Fruit fly (Drosophila melanogaster) whole organism, embryonic: Measurements from ENCODE around the gene Ykt6.

Experiments
- B-H2 ChIP-seq: fragments of 200-800 bp; sonication (Bioruptor generic); optimal IDR thresholded peaks from 2 replicates; lab custom pipeline; 2018; ENCODE audit warnings: missing biosample characterization, mild to moderate bottlenecking, missing genetic modification characterization
- CG1024 ChIP-seq: fragments of 200-800 bp; sonication (Bioruptor generic); IDR thresholded peaks from 2 replicates; pipeline ENCODE4 v1.3.6; 2022; ENCODE audit warnings: missing biosample characterization, missing genetic modification characterization
- CG10321 ChIP-seq: fragments of 200-800 bp; sonication (Bioruptor generic); IDR thresholded peaks from 2 replicates; pipeline ENCODE4 v1.3.6; 2022; ENCODE audit warnings: missing biosample characterization, missing genetic modification characterization
- CG10431 ChIP-seq: fragments of 200-800 bp; sonication (Bioruptor generic); optimal IDR thresholded peaks from 3 replicates; lab custom pipeline; 2018; ENCODE audit warnings: missing biosample characterization, mild to moderate bottlenecking, missing genetic modification characterization
- CG11398 ChIP-seq: fragments of 200-800 bp; sonication (Bioruptor generic); optimal IDR thresholded peaks from 2 replicates; lab custom pipeline; 2016; ENCODE audit warnings: missing biosample characterization, missing genetic modification characterization
- CG1233 ChIP-seq: fragments of 200-800 bp; sonication (Bioruptor generic); optimal IDR thresholded peaks from 4 replicates; lab custom pipeline; 2018; ENCODE audit warnings: missing biosample characterization, mild to moderate bottlenecking, missing genetic modification characterization
- CG14965 ChIP-seq: fragments of 200-800 bp; sonication (Bioruptor generic); optimal IDR thresholded peaks from 2 replicates; lab custom pipeline; 2016; ENCODE audit warnings: missing biosample characterization, missing genetic modification characterization, borderline replicate concordance
- CG15011 ChIP-seq: fragments of 200-800 bp; sonication (Bioruptor generic); optimal IDR thresholded peaks from 3 replicates; lab custom pipeline; 2018; ENCODE audit warnings: missing biosample characterization, mild to moderate bottlenecking, missing genetic modification characterization
- CG1792 ChIP-seq: fragments of 200-800 bp; sonication (Bioruptor generic); optimal IDR thresholded peaks from 2 replicates; lab custom pipeline; 2016; ENCODE audit warnings: missing biosample characterization, missing genetic modification characterization
- CG2120 ChIP-seq: fragments of 200-800 bp; sonication (Bioruptor generic); optimal IDR thresholded peaks from 3 replicates; lab custom pipeline; 2016; ENCODE audit warnings: missing biosample characterization, missing genetic modification characterization
- CG34376 ChIP-seq: fragments of 200-800 bp; sonication (Bioruptor generic); optimal IDR thresholded peaks from 2 replicates; lab custom pipeline; 2018; ENCODE audit warnings: missing biosample characterization, mild to moderate bottlenecking, missing genetic modification characterization
- CG4730 ChIP-seq: fragments of 200-800 bp; sonication (Bioruptor generic); IDR thresholded peaks from 2 replicates; pipeline ENCODE4 v1.3.6; 2022; ENCODE audit warnings: missing biosample characterization, missing genetic modification characterization
- CG5245 ChIP-seq: fragments of 200-800 bp; sonication (Bioruptor generic); optimal IDR thresholded peaks from 3 replicates; lab custom pipeline; 2016; ENCODE audit warnings: missing biosample characterization, missing genetic modification characterization
- CG7271 ChIP-seq: fragments of 200-800 bp; sonication (Bioruptor generic); optimal IDR thresholded peaks from 2 replicates; lab custom pipeline; 2018; ENCODE audit warnings: missing biosample characterization, mild to moderate bottlenecking, missing genetic modification characterization, moderate library complexity
- CG8281 ChIP-seq: fragments of 200-800 bp; sonication (Bioruptor generic); optimal IDR thresholded peaks from 2 replicates; lab custom pipeline; 2018; ENCODE audit warnings: missing biosample characterization, mild to moderate bottlenecking, missing genetic modification characterization, moderate library complexity
- CG9932 ChIP-seq: fragments of 200-800 bp; sonication (Bioruptor generic); IDR thresholded peaks from 2 replicates; pipeline ENCODE4 v1.3.6; 2022; ENCODE audit warnings: missing biosample characterization, missing genetic modification characterization
- CoRest ChIP-seq: fragments of 200-800 bp; sonication (Bioruptor generic); optimal IDR thresholded peaks from 3 replicates; lab custom pipeline; 2018; ENCODE audit warnings: missing biosample characterization, mild to moderate bottlenecking, missing genetic modification characterization, moderate library complexity
- D19B ChIP-seq: fragments of 200-800 bp; sonication (Bioruptor generic); optimal IDR thresholded peaks from 2 replicates; lab custom pipeline; 2017; ENCODE audit warnings: missing biosample characterization, mild to moderate bottlenecking, missing genetic modification characterization
- Dad ChIP-seq: fragments of 200-800 bp; sonication (Bioruptor generic); optimal IDR thresholded peaks from 3 replicates; lab custom pipeline; 2016; ENCODE audit warnings: missing biosample characterization, missing genetic modification characterization
- Dek ChIP-seq: fragments of 200-800 bp; sonication (Bioruptor generic); optimal IDR thresholded peaks from 3 replicates; lab custom pipeline; 2019; ENCODE audit warnings: missing biosample characterization, mild to moderate bottlenecking, missing genetic modification characterization, moderate library complexity
- Dp ChIP-seq: fragments of 200-800 bp; sonication (Bioruptor generic); optimal IDR thresholded peaks from 2 replicates; lab custom pipeline; 2018; ENCODE audit warnings: missing biosample characterization, mild to moderate bottlenecking, missing genetic modification characterization, moderate library complexity
- E2f2 ChIP-seq: fragments of 200-800 bp; sonication (Bioruptor generic); IDR thresholded peaks from 2 replicates; pipeline ENCODE4 v1.3.6; 2022; ENCODE audit warnings: missing biosample characterization, missing genetic modification characterization
- Eip74EF ChIP-seq, 2 experiments: fragments of 200-800 bp in 1 of 2; fragments of >200 bp in 1 of 2; sonication (Bioruptor generic) in 1 of 2; optimal IDR thresholded peaks; 2 replicates each; lab custom pipeline; 2017 to 2019; ENCODE audit warnings: missing biosample characterization in 2 of 2, missing genetic modification characterization in 2 of 2, mild to moderate bottlenecking in 1 of 2, moderate library complexity in 1 of 2
- HmgZ ChIP-seq: fragments of 200-800 bp; sonication (Bioruptor generic); optimal IDR thresholded peaks from 2 replicates; lab custom pipeline; 2018; ENCODE audit warnings: missing biosample characterization, mild to moderate bottlenecking, missing genetic modification characterization
- Lhr ChIP-seq: fragments of 200-800 bp; sonication (Bioruptor generic); optimal IDR thresholded peaks from 3 replicates; lab custom pipeline; 2017; ENCODE audit warnings: mild to moderate bottlenecking, missing biosample characterization, missing genetic modification reagents, missing genetic modification characterization
- Med ChIP-seq: fragments of 200-800 bp; sonication (Bioruptor generic); peaks from one replicate; lab custom pipeline; 2016; ENCODE audit warnings: missing biosample characterization, missing genetic modification characterization, mild to moderate bottlenecking, inconsistent platforms, moderate library complexity
- Oli ChIP-seq: fragments of 200-800 bp; sonication (Bioruptor generic); optimal IDR thresholded peaks from 2 replicates; lab custom pipeline; 2018; ENCODE audit warnings: missing biosample characterization, mild to moderate bottlenecking, missing genetic modification characterization, moderate library complexity
- Opbp ChIP-seq: fragments of 200-800 bp; sonication (Bioruptor generic); IDR thresholded peaks from 3 replicates; pipeline ENCODE4 v1.3.6; 2022; ENCODE audit warnings: missing biosample characterization, missing genetic modification characterization; ENCODE audit not compliant: partially characterized antibody
- Rx ChIP-seq: fragments of 200-800 bp; sonication (Bioruptor generic); IDR thresholded peaks from 2 replicates; pipeline ENCODE4 v1.3.6; 2022; ENCODE audit warnings: missing biosample characterization, missing genetic modification characterization
- Sox102F ChIP-seq: fragments of 200-800 bp; sonication (Bioruptor generic); optimal IDR thresholded peaks from 2 replicates; lab custom pipeline; 2018; ENCODE audit warnings: missing biosample characterization, mild to moderate bottlenecking, missing genetic modification characterization, moderate library complexity
- Spps ChIP-seq: fragments of 200-800 bp; sonication (Bioruptor generic); optimal IDR thresholded peaks from 2 replicates; lab custom pipeline; 2018; ENCODE audit warnings: missing biosample characterization, mild to moderate bottlenecking, missing genetic modification characterization
- Sry-β ChIP-seq: fragments of 200-800 bp; sonication (Bioruptor generic); optimal IDR thresholded peaks from 2 replicates; lab custom pipeline; 2018; ENCODE audit warnings: missing biosample characterization, mild to moderate bottlenecking, missing genetic modification characterization, moderate library complexity
- amos ChIP-seq: fragments of 200-800 bp; sonication (Bioruptor generic); IDR thresholded peaks from 2 replicates; pipeline ENCODE4 v1.3.6; 2022; ENCODE audit warnings: missing biosample characterization, missing genetic modification characterization; ENCODE audit not compliant: partially characterized antibody
- bigmax ChIP-seq: fragments of 200-800 bp; sonication (Bioruptor generic); optimal IDR thresholded peaks from 2 replicates; lab custom pipeline; 2018; ENCODE audit warnings: missing biosample characterization, mild to moderate bottlenecking, missing genetic modification characterization
- caup ChIP-seq: fragments of 200-800 bp; sonication (Bioruptor generic); optimal IDR thresholded peaks from 3 replicates; lab custom pipeline; 2017; ENCODE audit warnings: missing biosample characterization, mild to moderate bottlenecking, missing genetic modification characterization, moderate library complexity; ENCODE audit not compliant: severe bottlenecking
- croc ChIP-seq: fragments of 200-800 bp; sonication (Bioruptor generic); conservative IDR thresholded peaks from 3 replicates; pipeline ENCODE4 v1.3.6; 2022; ENCODE audit warnings: missing biosample characterization, missing genetic modification characterization
- crp ChIP-seq, 2 experiments: fragments of 200-800 bp; sonication (Bioruptor generic); optimal IDR thresholded peaks; 2 replicates in 1 of 2; 3 replicates in 1 of 2; lab custom pipeline; 2017; ENCODE audit warnings: missing biosample characterization in 2 of 2, missing genetic modification characterization in 2 of 2, mild to moderate bottlenecking in 1 of 2, moderate library complexity in 1 of 2
- dysf ChIP-seq: fragments of 200-800 bp; sonication (Bioruptor generic); IDR thresholded peaks from 3 replicates; pipeline ENCODE4 v1.3.6; 2022; ENCODE audit warnings: missing biosample characterization, missing genetic modification characterization
- ewg ChIP-seq: fragments of 200-800 bp; sonication (Bioruptor generic); optimal IDR thresholded peaks from 3 replicates; lab custom pipeline; 2017; ENCODE audit warnings: mild to moderate bottlenecking, missing biosample characterization, missing genetic modification reagents, missing genetic modification characterization
- fd3F ChIP-seq: fragments of 200-800 bp; sonication (Bioruptor generic); optimal IDR thresholded peaks from 2 replicates; lab custom pipeline; 2018; ENCODE audit warnings: missing biosample characterization, mild to moderate bottlenecking, missing genetic modification characterization, moderate library complexity
- grau ChIP-seq: fragments of 200-800 bp; optimal IDR thresholded peaks from 3 replicates; lab custom pipeline; 2019; ENCODE audit warnings: missing biosample characterization, mild to moderate bottlenecking, missing genetic modification characterization, moderate library complexity
- nau ChIP-seq: fragments of 200-800 bp; sonication (Bioruptor generic); optimal IDR thresholded peaks from 3 replicates; lab custom pipeline; 2017; ENCODE audit warnings: missing biosample characterization, mild to moderate bottlenecking, missing genetic modification characterization, missing genetic modification reagents
- nerfin-2 ChIP-seq: fragments of 200-800 bp; sonication (Bioruptor generic); IDR thresholded peaks from 2 replicates; pipeline ENCODE4 v1.3.6; 2022; ENCODE audit warnings: missing biosample characterization, missing genetic modification characterization; ENCODE audit not compliant: partially characterized antibody
- nmo ChIP-seq: fragments of 200-800 bp; sonication (Bioruptor generic); optimal IDR thresholded peaks from 2 replicates; lab custom pipeline; 2018; ENCODE audit warnings: missing biosample characterization, mild to moderate bottlenecking, missing genetic modification characterization, moderate library complexity
- pnt ChIP-seq: fragments of 200-800 bp; sonication (Bioruptor generic); optimal IDR thresholded peaks from 3 replicates; lab custom pipeline; 2016; ENCODE audit warnings: missing biosample characterization, missing genetic modification characterization
- schlank ChIP-seq: fragments of 200-800 bp; sonication (Bioruptor generic); optimal IDR thresholded peaks from 2 replicates; lab custom pipeline; 2018; ENCODE audit warnings: missing biosample characterization, mild to moderate bottlenecking, missing genetic modification characterization
- tap ChIP-seq: fragments of 200-800 bp; optimal IDR thresholded peaks from 3 replicates; lab custom pipeline; 2019; ENCODE audit warnings: missing biosample characterization, mild to moderate bottlenecking, missing genetic modification characterization, moderate library complexity
- z ChIP-seq: fragments of 200-800 bp; sonication (Bioruptor generic); IDR thresholded peaks from 3 replicates; pipeline ENCODE4 v1.3.6; 2022; ENCODE audit warnings: missing biosample characterization, missing genetic modification characterization

Gene Ykt6

DNA sequence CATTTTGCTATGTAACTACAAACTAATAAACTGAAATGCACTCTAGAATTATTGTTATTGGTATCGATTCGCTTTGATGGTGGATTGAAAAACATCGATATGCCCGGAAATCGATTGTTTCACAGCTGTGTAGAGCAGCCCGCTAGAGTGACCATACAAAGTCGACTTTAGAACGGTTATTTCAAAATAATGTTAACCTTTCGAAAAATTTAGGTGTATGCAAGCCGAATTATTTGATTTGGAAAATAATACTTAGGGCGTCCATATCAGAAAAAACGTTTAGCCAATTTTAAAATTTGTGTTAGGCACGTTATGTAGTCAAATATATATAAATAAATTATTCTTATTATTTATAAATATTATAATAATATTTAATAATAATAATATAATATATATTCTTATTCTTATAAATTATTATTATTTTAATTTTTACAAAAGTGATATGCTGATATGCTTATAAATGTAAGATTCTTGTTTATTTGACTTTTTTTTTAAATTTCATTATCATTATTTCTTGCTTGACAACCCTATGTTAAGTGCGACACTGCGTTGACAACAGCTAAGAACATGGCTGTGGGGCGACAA is 48.1 kb downstream of the Ykt6 start, which contains the start of gene sws (continued):
- TF ChIP-seq E2f2 (GFP tag; lab: Robert Waterston, UW) (0 out of 2 replicates have a peak, but pooled peaks have one; percentile 17), CG1792 (no peak), nau (no peak), B-H2 (GFP tag; lab: Kevin White, UChicago) (no peak), Opbp (GFP tag; lab: Robert Waterston, UW) (peak; percentile 52; the same call in 2 of the 3 replicates), crp (GFP tag; optimal IDR thresholded peaks at IDR 0.05; lab: Kevin White, UChicago) (peak in 1 of 2 experiments; percentile 80), pnt (GFP tag; lab: Kevin White, UChicago) (no peak), Oli (tag; lab: Kevin White, UChicago) (peak; percentile 43), Spps (no peak), CG10431 (GFP tag; lab: Kevin White, UChicago) (peak; percentile 4), Rx (GFP tag; lab: Robert Waterston, UW) (no peak), CG9932 (GFP tag; lab: Robert Waterston, UW) (peak; percentile 40; the same call in 1 of the 2 replicates), tap (tag; lab: Kevin White, UChicago) (no peak), CG8281 (tag; lab: Kevin White, UChicago) (no peak), croc (no peak), dysf (GFP tag; lab: Robert Waterston, UW) (peak; percentile 45; the same call in 1 of the 3 replicates), Med (GFP tag; lab: Kevin White, UChicago) (no peak), D19B (GFP tag; lab: Kevin White, UChicago) (peak; percentile 10), bigmax (GFP tag; lab: Kevin White, UChicago) (no peak), HmgZ (tag; lab: Kevin White, UChicago) (no peak), fd3F (GFP tag; lab: Kevin White, UChicago) (peak; percentile 39), Lhr (GFP tag; lab: Kevin White, UChicago) (no peak), ewg (GFP tag; lab: Kevin White, UChicago) (no peak), CG1024 (GFP tag; lab: Robert Waterston, UW) (no peak), CG2120 (GFP tag; lab: Kevin White, UChicago) (peak; percentile 50), nerfin-2 (GFP tag; lab: Robert Waterston, UW) (peak; percentile 41; the same call in 1 of the 2 replicates), grau (tag; lab: Kevin White, UChicago) (peak; percentile 53), Sox102F (GFP tag; lab: Kevin White, UChicago) (peak; percentile 53), Dad (GFP tag; lab: Kevin White, UChicago) (no peak), Dek (peak; percentile 33), CG5245 (GFP tag; lab: Kevin White, UChicago) (no peak), Sry-β (GFP tag; lab: Kevin White, UChicago) (peak; percentile 64), Eip74EF (GFP tag; optimal IDR thresholded peaks at IDR 0.05; lab: Kevin White, UChicago) (no peak), CG1233 (GFP tag; lab: Kevin White, UChicago) (peak; percentile 32), CG10321 (GFP tag; lab: Robert Waterston, UW) (no peak), CG4730 (GFP tag; lab: Robert Waterston, UW) (no peak), caup (GFP tag; lab: Kevin White, UChicago) (peak; percentile 50), CG34376 (GFP tag; lab: Kevin White, UChicago) (no peak), z (no peak), schlank (tag; lab: Kevin White, UChicago) (no peak), CG14965 (GFP tag; lab: Kevin White, UChicago) (no peak), CG15011 (GFP tag; lab: Kevin White, UChicago) (no peak), CoRest (peak; percentile 67), amos (GFP tag; lab: Robert Waterston, UW) (peak; percentile 75), nmo (GFP tag; lab: Kevin White, UChicago) (peak; percentile 51), Dp (GFP tag; lab: Kevin White, UChicago) (peak; percentile 53), CG7271 (no peak), CG11398 (GFP tag; lab: Kevin White, UChicago) (no peak)
